Fruit fly (Drosophila melanogaster) whole organism, larva: ENCODE data around the gene CG3061.

Experiments
- noc ChIP-seq: fragments of 200-800 bp; sonication (Bioruptor generic); optimal IDR thresholded peaks from 3 replicates; lab custom pipeline; 2019; ENCODE audit warnings: missing biosample characterization, mild to moderate bottlenecking, missing genetic modification characterization, moderate library complexity

The CG3061 gene

DNA sequence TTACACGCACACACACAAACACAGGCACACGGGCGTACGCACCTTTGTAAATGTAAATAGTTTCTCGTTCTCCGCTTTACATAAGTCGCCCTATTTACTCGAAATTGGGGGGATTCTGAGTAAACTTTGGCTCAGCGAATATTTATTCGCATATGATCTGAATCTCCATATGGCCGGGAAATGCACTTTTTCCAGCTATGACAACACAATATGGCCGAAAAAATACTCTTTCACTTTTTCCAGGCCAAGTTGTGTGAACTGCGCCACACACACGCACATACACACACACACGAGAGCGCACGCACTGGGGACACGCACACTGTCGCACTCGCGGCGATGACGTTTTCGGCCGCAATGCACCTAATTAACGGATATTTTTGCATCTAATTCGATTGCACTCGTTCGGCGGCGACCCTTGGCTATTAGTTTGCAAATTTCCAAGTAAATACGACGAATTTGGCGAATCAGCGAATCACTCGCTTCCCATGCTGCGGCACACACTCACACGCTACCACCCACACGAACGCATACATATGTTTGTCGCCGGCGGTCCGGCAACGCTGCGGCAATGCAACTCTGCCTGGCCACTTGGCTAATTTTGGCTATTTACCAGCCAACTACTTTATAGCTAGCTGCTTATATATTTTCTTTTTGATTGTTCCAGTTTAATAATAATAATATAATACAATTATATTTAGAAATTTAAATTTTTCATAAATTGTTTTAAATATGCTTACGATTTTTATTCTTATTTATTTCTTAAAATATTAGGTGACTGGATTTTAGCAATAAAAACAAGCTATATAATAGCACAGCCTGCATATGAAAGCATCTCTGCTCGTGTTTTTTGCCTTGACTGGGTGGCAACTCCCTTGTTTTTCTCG lies at the start of gene CG3061, which contains the start of gene rdx:
Gene CG3061 (plus strand): TSS at position 841 of the 884 bp plus-strand sequence.
Gene rdx (minus strand): TSS at position 527 of the 884 bp plus-strand sequence.
- peak; percentile 65 for TF ChIP-seq noc

dm6 chr3R:13983272-13984032 lies 48.7 kb upstream of the CG3061 start:
- peak; percentile 94 for TF ChIP-seq noc

DNA sequence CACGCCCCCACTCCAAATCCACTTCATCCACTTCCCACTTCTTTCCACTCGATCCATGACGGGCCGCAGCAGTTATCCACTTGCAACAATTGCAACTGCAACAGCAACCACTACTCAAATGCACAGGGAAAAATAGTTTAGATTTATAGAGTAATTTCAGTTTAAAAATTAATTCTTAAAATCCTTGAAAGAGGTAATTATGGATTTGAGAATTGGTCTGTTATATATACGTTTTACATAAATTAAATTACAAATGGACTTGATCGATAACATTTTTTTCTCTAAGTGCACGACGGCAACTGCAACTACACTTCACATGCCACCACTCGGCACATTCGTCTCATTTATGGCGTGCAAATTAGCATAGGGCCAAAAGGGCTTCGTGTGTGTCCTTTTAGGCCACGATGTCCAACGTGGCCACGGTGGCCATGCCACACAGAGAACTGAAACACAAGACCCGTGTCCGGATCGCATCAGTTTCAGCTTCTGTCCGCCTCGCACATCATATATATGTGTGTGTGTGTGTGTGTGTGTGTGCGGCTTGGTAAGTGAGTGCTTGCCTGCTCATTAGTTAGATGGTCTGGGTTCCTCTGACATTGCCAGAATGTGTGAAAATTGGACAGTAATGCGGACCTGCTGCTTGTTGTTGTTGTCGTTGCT lies 47.1 kb upstream of the CG3061 start:
- no peak for TF ChIP-seq noc

dm6 chr3R:13986648-13987047 lies 45.5 kb upstream of the CG3061 start:
- no peak for TF ChIP-seq noc

dm6 chr3R:13988923-13989436 lies 43.2 kb upstream of the CG3061 start:
- no peak for TF ChIP-seq noc

DNA sequence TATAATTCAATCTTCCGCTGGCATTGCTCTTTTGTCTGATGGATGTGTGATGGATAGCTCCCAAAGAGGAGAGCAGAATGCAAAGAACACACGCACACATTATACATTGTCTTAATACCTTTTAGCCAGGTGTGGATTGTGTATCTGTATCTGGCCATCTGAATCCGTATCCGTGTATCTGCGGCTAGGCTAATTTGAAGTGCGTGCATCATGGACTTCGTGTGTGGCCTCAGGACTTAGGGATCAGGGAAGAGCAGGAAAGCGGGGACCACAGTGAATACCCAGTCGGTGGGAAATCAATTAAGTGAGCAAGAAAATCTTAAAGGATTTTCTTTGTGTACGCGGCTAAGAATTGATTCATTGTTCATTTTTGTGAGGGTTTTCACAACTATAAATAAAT lies 42.7 kb upstream of the CG3061 start:
- no peak for TF ChIP-seq noc

DNA sequence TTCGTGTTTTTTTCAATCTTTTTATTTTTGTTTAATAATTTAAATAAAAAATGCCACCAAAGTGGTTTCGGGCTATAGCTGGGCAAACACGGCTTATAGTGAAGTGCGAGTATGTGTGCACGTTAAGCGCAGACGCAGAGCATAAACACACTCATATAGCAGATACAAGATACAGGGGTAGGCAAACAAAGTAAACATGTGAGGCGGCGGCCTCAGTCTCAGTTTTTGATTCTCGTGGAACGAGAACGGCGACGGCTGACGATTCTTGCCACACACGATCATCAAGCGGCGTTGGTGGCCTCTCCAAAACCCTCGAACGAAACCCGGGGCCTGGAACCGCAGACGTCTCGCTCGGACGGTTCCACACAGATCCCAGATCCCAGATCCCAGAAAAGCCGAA lies 42.1 kb upstream of the CG3061 start:
- TF ChIP-seq noc, result no peak

DNA sequence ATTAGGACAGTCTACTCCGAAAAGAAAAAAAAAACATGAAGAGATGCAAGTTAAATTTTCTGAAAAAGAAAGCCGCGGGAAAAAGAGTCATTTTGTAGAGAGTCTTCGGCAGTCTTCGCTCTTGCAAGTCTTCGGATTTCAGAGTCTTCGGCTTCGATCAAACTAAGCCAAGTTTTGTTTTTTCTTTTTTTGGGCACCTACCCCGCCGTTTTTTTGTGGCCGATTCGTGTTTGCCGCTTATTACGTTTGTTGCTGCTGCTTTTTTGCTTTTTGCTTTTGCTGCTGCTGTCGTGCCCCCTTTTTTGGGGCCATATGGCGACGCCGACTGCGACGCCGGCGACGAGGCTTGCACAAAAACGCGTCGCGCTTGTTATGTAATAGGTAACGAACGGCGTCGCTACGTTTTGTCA lies 40.0 kb upstream of the CG3061 start:
- TF ChIP-seq noc, result no peak

dm6 chr3R:13995426-13995825 lies 36.7 kb upstream of the CG3061 start:
- TF ChIP-seq noc, result no peak

dm6 chr3R:13995933-13996332 lies 36.2 kb upstream of the CG3061 start:
- TF ChIP-seq noc, result no peak

DNA sequence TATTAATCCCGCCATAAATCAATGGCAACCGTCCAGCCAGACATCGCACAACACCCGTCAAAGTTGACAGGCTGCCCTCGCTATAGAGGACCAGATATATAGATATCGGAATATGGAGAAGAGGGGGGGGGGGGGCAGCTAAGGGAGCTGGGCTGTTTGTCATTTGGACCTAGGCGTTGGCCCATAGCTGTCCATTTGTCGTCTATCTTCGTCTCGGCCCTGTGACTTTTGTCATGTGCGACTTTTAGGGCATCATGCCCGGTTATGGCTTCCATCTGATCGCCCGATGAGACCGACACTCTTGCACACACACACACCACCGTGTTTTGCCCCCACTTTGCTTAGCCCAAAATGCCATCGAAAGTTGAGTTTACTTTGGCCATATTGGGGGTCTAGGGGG lies 34.4 kb upstream of the CG3061 start:
- no peak for TF ChIP-seq noc

DNA sequence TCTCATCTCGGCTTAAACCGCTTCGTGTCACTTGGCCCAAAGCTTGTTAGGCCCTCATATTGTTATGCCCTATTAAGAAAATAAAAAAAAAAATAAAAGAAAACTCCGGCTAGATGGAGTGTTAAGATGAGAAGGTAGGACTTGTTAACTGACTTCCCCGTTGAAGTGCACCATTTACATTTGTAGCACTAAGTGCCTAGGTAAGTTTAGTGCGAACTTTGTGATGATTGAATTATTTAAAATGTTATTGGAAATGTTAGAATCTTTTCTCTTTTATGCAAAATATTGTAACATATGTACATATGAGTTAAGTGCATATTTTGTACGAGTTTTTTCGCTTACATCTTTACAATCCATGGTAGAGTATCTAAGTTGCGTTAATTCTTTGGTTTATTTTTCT lies 34.0 kb upstream of the CG3061 start:
- TF ChIP-seq noc, result no peak

- no peak for TF ChIP-seq noc
These were observed 33.6 kb upstream of the CG3061 start for dm6 chr3R:13998595-13998994.

DNA sequence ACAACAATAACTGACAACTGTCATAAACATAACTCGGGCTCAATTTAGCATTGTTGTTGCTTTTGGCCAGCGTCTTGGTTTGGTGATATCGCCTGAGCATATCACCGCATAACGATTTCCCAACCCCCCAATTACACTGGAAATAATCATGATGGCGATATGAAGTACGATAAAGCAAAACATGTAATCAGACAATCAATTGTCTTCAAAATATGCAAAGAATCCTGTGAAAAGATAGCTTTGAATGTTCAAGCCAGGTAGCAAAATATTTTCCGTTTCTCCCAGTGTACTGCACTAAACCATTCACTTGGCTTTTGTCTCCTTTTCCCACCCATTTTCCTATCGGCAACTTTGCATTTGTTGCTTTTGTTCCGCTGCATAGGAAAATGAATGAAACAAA lies 32.6 kb upstream of the CG3061 start:
- TF ChIP-seq noc, result no peak

DNA sequence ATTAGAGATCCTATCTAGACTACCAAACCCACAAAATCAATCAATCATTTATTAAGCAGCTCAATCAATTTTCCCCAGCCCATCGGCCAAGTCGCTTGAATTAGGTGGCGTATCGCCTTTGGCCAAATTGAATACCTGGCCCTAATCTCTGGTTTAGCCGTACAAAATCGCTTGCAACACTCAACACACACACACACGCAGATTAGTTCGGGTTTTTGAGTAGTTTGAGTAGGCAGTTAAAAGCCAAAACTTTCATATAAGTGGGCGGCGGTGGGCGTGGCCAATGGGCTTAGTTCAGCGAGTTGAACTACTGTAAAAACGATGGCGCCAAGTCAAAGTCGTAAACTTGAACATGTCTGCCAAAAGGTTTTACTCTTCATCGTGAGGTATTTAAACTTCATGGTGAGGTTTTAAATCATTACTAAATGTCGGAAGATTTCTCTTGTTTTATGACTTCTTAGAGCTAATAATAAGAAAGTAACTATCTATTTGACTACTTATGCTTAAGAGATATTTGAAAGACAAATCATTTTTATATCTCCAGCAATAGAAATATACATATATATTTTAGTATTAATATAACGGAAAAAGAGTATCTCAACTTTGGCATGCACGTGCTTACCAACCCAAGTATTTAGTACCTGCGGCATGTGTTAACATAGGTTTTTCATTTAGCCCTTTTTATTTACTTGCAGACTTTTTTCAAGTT lies 30.8 kb upstream of the CG3061 start:
- no peak for TF ChIP-seq noc

- no peak for TF ChIP-seq noc
These were observed 29.9 kb upstream of the CG3061 start for dm6 chr3R:14002146-14002846.
